Fruit fly (Drosophila melanogaster): ENCODE results near the gene CAH1.

- TF ChIP-seq CG33017 (tag; optimal IDR thresholded peaks at IDR 0.05) (no peak), CG7045 (GFP tag; optimal IDR thresholded peaks at IDR 0.05) (no peak), CG1620 (GFP tag; optimal IDR thresholded peaks at IDR 0.05) (no peak), Hr96 (GFP tag; optimal IDR thresholded peaks at IDR 0.05) (no peak), Clk (GFP tag; optimal IDR thresholded peaks at IDR 0.05) (no peak), Crg-1 (GFP tag; optimal IDR thresholded peaks at IDR 0.05) (no peak), CG7101 (tag; optimal IDR thresholded peaks at IDR 0.05) (no peak), CG11617 (GFP tag; optimal IDR thresholded peaks at IDR 0.05) (no peak), CG5204 (GFP tag; optimal IDR thresholded peaks at IDR 0.05) (no peak), CG12768 (GFP tag; optimal IDR thresholded peaks at IDR 0.05) (peak; percentile 58), pad (GFP tag; optimal IDR thresholded peaks at IDR 0.05) (no peak), kay (GFP tag; ENCODE audit: borderline replicate concordance) (no peak), toe (GFP tag; optimal IDR thresholded peaks at IDR 0.05) (no peak)
These were observed 1.3 kb upstream of the CAH1 start for dm6 chr2L:13802075-13802639.

Measured in whole organism, adult.